Fruit fly (Drosophila melanogaster) whole organism: ENCODE results near the gene eIF4EHP.

ENCODE experiments used
- pan ChIP-seq: fragments of >200 bp; optimal IDR thresholded peaks from 2 replicates; lab custom pipeline; 2017
- psq ChIP-seq: fragments of >200 bp; optimal IDR thresholded peaks from 2 replicates; lab custom pipeline; 2017
- usp ChIP-seq: fragments of >200 bp; optimal IDR thresholded peaks from 2 replicates; lab custom pipeline; 2017; ENCODE audit warnings: missing biosample characterization, missing genetic modification characterization, mixed read lengths

DNA sequence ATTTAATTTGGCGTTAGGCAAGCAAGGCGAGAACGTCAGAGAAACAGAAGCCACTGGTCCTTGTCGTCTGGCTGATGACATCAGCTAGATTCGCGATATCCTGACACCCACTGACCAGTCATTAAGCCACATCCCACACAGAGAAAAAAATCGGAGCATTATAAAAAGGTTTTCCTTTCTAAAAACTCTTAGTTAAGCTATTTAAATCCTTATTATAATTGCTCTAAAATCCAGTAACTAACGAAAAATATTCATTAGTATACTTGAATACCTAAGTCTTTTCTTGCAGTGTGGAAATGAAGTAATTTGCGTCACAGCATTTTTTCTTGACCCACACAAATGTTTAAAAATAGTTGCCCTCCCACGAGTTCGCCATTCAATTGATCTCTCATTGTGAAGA is 39.9 kb downstream of the eIF4EHP start:
- TF ChIP-seq psq (no peak), pan (no peak), usp (GFP tag; lab: Kevin White, UChicago) (no peak)
